Worm (Caenorhabditis elegans) whole organism, young adult: ENCODE data around the gene C15H9.4.

Experiments
- C06A6.2 ChIP-seq: fragments of 200-800 bp; sonication (Bioruptor generic); conservative IDR thresholded peaks from 2 replicates; pipeline ENCODE4 v1.3.6; 2022; ENCODE audit warnings: missing genetic modification characterization, missing compliant biosample characterization
- D2030.7 ChIP-seq: fragments of 200-800 bp; sonication (Bioruptor generic); IDR thresholded peaks from 2 replicates; pipeline ENCODE4 v1.3.6; 2022; ENCODE audit warnings: missing genetic modification reagents, missing genetic modification characterization, missing compliant biosample characterization
- F10E7.11 ChIP-seq: sonication (generic microtip); optimal IDR thresholded peaks from 2 replicates; lab custom pipeline; 2017; ENCODE audit warnings: mild to moderate bottlenecking, missing genetic modification characterization, moderate library complexity, missing compliant biosample characterization
- F23B12.7 ChIP-seq: sonication (generic microtip); optimal IDR thresholded peaks from 2 replicates; lab custom pipeline; 2017; ENCODE audit warnings: missing genetic modification characterization, mild to moderate bottlenecking, missing compliant biosample characterization, antibody characterized with exemption, moderate library complexity; ENCODE audit not compliant: insufficient read depth
- F33H1.4 ChIP-seq: fragments of 200-800 bp; sonication (Bioruptor generic); IDR thresholded peaks from 2 replicates; pipeline ENCODE4 v1.3.6; 2022; ENCODE audit warnings: missing genetic modification reagents, missing genetic modification characterization, missing compliant biosample characterization
- F37B4.10 ChIP-seq: fragments of 200-800 bp; sonication (Bioruptor generic); IDR thresholded peaks from 2 replicates; pipeline ENCODE4 v1.3.6; 2022; ENCODE audit warnings: missing genetic modification characterization, missing compliant biosample characterization
- F39B2.1 ChIP-seq: fragments of 200-800 bp; sonication (Bioruptor generic); IDR thresholded peaks from 2 replicates; pipeline ENCODE4 v1.3.6; 2022; ENCODE audit warnings: missing genetic modification reagents, missing genetic modification characterization, missing compliant biosample characterization
- F55B11.4 ChIP-seq: sonication (generic microtip); optimal IDR thresholded peaks from 2 replicates; lab custom pipeline; 2016; ENCODE audit warnings: missing compliant biosample characterization, missing genetic modification characterization, borderline replicate concordance; ENCODE audit not compliant: insufficient read depth
- F57A8.1 ChIP-seq: fragments of 200-800 bp; sonication (Bioruptor generic); optimal IDR thresholded peaks from 2 replicates; lab custom pipeline; 2018; ENCODE audit warnings: mild to moderate bottlenecking, missing genetic modification characterization, moderate library complexity, missing compliant biosample characterization
- F57C9.4 ChIP-seq: sonication (generic microtip); optimal IDR thresholded peaks from 2 replicates; lab custom pipeline; 2017; ENCODE audit warnings: mild to moderate bottlenecking, missing genetic modification characterization, missing compliant biosample characterization
- K11D2.4 ChIP-seq: fragments of 200-800 bp; sonication (Bioruptor generic); IDR thresholded peaks from 2 replicates; pipeline ENCODE4 v1.3.6; 2022; ENCODE audit warnings: missing genetic modification reagents, missing genetic modification characterization, missing compliant biosample characterization
- T07F8.4 ChIP-seq: sonication (generic microtip); optimal IDR thresholded peaks from 2 replicates; lab custom pipeline; 2016; ENCODE audit warnings: mild to moderate bottlenecking, missing genetic modification characterization, moderate library complexity, missing compliant biosample characterization
- T26A5.8 ChIP-seq: sonication (generic microtip); optimal IDR thresholded peaks from 2 replicates; lab custom pipeline; 2016; ENCODE audit warnings: missing genetic modification characterization, missing compliant biosample characterization
- Y53F4B.3 ChIP-seq: fragments of 200-800 bp; sonication (Bioruptor generic); IDR thresholded peaks from 2 replicates; pipeline ENCODE4 v1.3.6; 2022; ENCODE audit warnings: missing genetic modification reagents, missing genetic modification characterization, missing compliant biosample characterization
- Y79H2A.3 ChIP-seq: fragments of 200-800 bp; sonication (Bioruptor generic); conservative IDR thresholded peaks from 2 replicates; pipeline ENCODE4 v1.3.6; 2022; ENCODE audit warnings: missing genetic modification reagents, missing genetic modification characterization, missing compliant biosample characterization
- ama-1 ChIP-seq, 3 experiments: fragments of 150-350 bp in 1 of 3; sonication (generic microtip) in 2 of 3; optimal IDR thresholded peaks; 2 replicates each; lab custom pipeline; 2014 to 2018; ENCODE audit warnings: missing biosample characterization in 2 of 3, missing genetic modification characterization in 2 of 3, missing genetic modification reagents in 2 of 3
- aptf-2 ChIP-seq: fragments of 200-800 bp; sonication (Bioruptor generic); conservative IDR thresholded peaks from 2 replicates; pipeline ENCODE4 v1.3.6; 2022; ENCODE audit warnings: missing genetic modification reagents, missing genetic modification characterization, missing compliant biosample characterization
- atf-7 ChIP-seq: sonication (generic microtip); optimal IDR thresholded peaks from 2 replicates; lab custom pipeline; 2017; ENCODE audit warnings: mild to moderate bottlenecking, missing genetic modification characterization, missing compliant biosample characterization
- attf-5 ChIP-seq: fragments of 200-800 bp; sonication (Bioruptor generic); optimal IDR thresholded peaks from 2 replicates; lab custom pipeline; 2018; ENCODE audit warnings: mild to moderate bottlenecking, missing genetic modification characterization, missing compliant biosample characterization
- bed-2 ChIP-seq: fragments of 200-800 bp; sonication (Bioruptor generic); IDR thresholded peaks from 2 replicates; pipeline ENCODE4 v1.3.6; 2022; ENCODE audit warnings: missing genetic modification reagents, missing genetic modification characterization, missing compliant biosample characterization
- cebp-1 ChIP-seq, 2 experiments: fragments of 200-800 bp in 1 of 2; sonication (Bioruptor generic) in 1 of 2; sonication (generic microtip) in 1 of 2; IDR thresholded peaks in 1 of 2; optimal IDR thresholded peaks in 1 of 2; 2 replicates each; pipeline versions ENCODE4 v1.3.6 to Lab custom; 2017 to 2022; ENCODE audit warnings: missing compliant biosample characterization in 2 of 2, missing genetic modification characterization in 2 of 2, mild to moderate bottlenecking in 1 of 2, missing genetic modification reagents in 1 of 2, moderate library complexity in 1 of 2
- ceh-58 ChIP-seq: fragments of 200-800 bp; sonication (Bioruptor generic); IDR thresholded peaks from 2 replicates; pipeline ENCODE4 v1.3.6; 2022; ENCODE audit warnings: missing genetic modification characterization, missing compliant biosample characterization
- ceh-91 ChIP-seq: fragments of 200-800 bp; sonication (Bioruptor generic); IDR thresholded peaks from 2 replicates; pipeline ENCODE4 v1.3.6; 2022; ENCODE audit warnings: missing genetic modification reagents, missing genetic modification characterization, missing compliant biosample characterization
- chd-7 ChIP-seq: sonication (generic microtip); optimal IDR thresholded peaks from 2 replicates; lab custom pipeline; 2016; ENCODE audit warnings: mild to moderate bottlenecking, missing genetic modification characterization, moderate library complexity, missing compliant biosample characterization
- dpl-1 ChIP-seq: fragments of 150-350 bp; optimal IDR thresholded peaks from 2 replicates; lab custom pipeline; 2014; ENCODE audit warnings: missing biosample characterization, missing genetic modification reagents, missing genetic modification characterization
- egl-44 ChIP-seq: fragments of 200-800 bp; sonication (Bioruptor generic); IDR thresholded peaks from 2 replicates; pipeline ENCODE4 v1.3.6; 2022; ENCODE audit warnings: missing genetic modification reagents, missing genetic modification characterization, missing compliant biosample characterization
- ets-4 ChIP-seq: fragments of 200-800 bp; sonication (Bioruptor generic); optimal IDR thresholded peaks from 2 replicates; lab custom pipeline; 2018; ENCODE audit warnings: mild to moderate bottlenecking, missing genetic modification characterization, missing compliant biosample characterization
- him-1 ChIP-seq: sonication (generic microtip); optimal IDR thresholded peaks from 2 replicates; lab custom pipeline; 2016; ENCODE audit warnings: missing genotype, missing genetic modification reagents, missing genetic modification characterization, missing compliant biosample characterization
- lag-1 ChIP-seq: fragments of 200-800 bp; sonication (Bioruptor generic); IDR thresholded peaks from 2 replicates; pipeline ENCODE4 v1.3.6; 2022; ENCODE audit warnings: missing genetic modification reagents, missing genetic modification characterization, missing compliant biosample characterization
- lin-35 ChIP-seq, 3 experiments: fragments of 150-350 bp in 2 of 3; sonication (generic microtip) in 1 of 3; optimal IDR thresholded peaks; 2 replicates each; lab custom pipeline; 2014 to 2018; ENCODE audit warnings: missing biosample characterization in 3 of 3, missing genetic modification characterization in 3 of 3, missing genetic modification reagents in 3 of 3
- lsl-1 ChIP-seq: fragments of 200-800 bp; sonication (Bioruptor generic); optimal IDR thresholded peaks from 2 replicates; lab custom pipeline; 2018; ENCODE audit warnings: mild to moderate bottlenecking, missing genetic modification characterization, moderate library complexity, missing compliant biosample characterization
- madf-3 ChIP-seq: fragments of 200-800 bp; sonication (Bioruptor generic); IDR thresholded peaks from 2 replicates; pipeline ENCODE4 v1.3.6; 2022; ENCODE audit warnings: missing genetic modification reagents, missing genetic modification characterization, missing compliant biosample characterization
- mes-4 ChIP-seq: sonication (generic microtip); optimal IDR thresholded peaks from 2 replicates; lab custom pipeline; 2016; ENCODE audit warnings: missing genotype, missing genetic modification characterization, missing compliant biosample characterization
- nfya-2 ChIP-seq: fragments of 200-800 bp; sonication (Bioruptor generic); IDR thresholded peaks from 2 replicates; pipeline ENCODE4 v1.3.6; 2022; ENCODE audit warnings: missing genetic modification reagents, missing genetic modification characterization, missing compliant biosample characterization
- nfyb-1 ChIP-seq: fragments of 200-800 bp; sonication (Bioruptor generic); IDR thresholded peaks from 2 replicates; pipeline ENCODE4 v1.3.6; 2022; ENCODE audit warnings: missing genetic modification reagents, missing genetic modification characterization, missing compliant biosample characterization
- nhr-120 ChIP-seq: fragments of 200-800 bp; sonication (Bioruptor generic); IDR thresholded peaks from 2 replicates; pipeline ENCODE4 v1.3.6; 2022; ENCODE audit warnings: missing genetic modification characterization, missing compliant biosample characterization
- pbrm-1 ChIP-seq: fragments of 200-800 bp; sonication (Bioruptor generic); IDR thresholded peaks from 2 replicates; pipeline ENCODE4 v1.3.6; 2022; ENCODE audit warnings: missing genetic modification reagents, missing genetic modification characterization, missing compliant biosample characterization
- rcor-1 ChIP-seq: fragments of 200-800 bp; sonication (Bioruptor generic); IDR thresholded peaks from 2 replicates; pipeline ENCODE4 v1.3.6; 2022; ENCODE audit warnings: missing genetic modification reagents, missing genetic modification characterization, missing compliant biosample characterization
- repo-1 ChIP-seq: sonication (generic microtip); optimal IDR thresholded peaks from 2 replicates; lab custom pipeline; 2017; ENCODE audit warnings: mild to moderate bottlenecking, missing genetic modification characterization, missing compliant biosample characterization
- rpc-1 ChIP-seq, 2 experiments: fragments of 150-350 bp in 1 of 2; sonication (generic microtip) in 1 of 2; optimal IDR thresholded peaks; 2 replicates each; lab custom pipeline; 2014 to 2018; ENCODE audit warnings: missing biosample characterization in 1 of 2, missing genetic modification characterization in 1 of 2, missing genetic modification reagents in 1 of 2, missing genotype in 1 of 2
- sdz-38 ChIP-seq: sonication (generic microtip); optimal IDR thresholded peaks from 2 replicates; lab custom pipeline; 2016; ENCODE audit warnings: missing genotype, missing genetic modification characterization, missing compliant biosample characterization
- snpc-1.3 ChIP-seq: sonication (generic microtip); optimal IDR thresholded peaks from 2 replicates; lab custom pipeline; 2017; ENCODE audit warnings: missing genetic modification characterization, mild to moderate bottlenecking, missing compliant biosample characterization, antibody characterized with exemption, moderate library complexity, missing genotype, missing genetic modification reagents; ENCODE audit not compliant: insufficient read depth
- somi-1 ChIP-seq: fragments of 200-800 bp; sonication (Bioruptor generic); optimal IDR thresholded peaks from 2 replicates; lab custom pipeline; 2018; ENCODE audit warnings: mild to moderate bottlenecking, missing genetic modification characterization, missing compliant biosample characterization
- tbx-9 ChIP-seq: sonication (generic microtip); optimal IDR thresholded peaks from 2 replicates; lab custom pipeline; 2016; ENCODE audit warnings: borderline replicate concordance, missing genetic modification characterization, inconsistent platforms, missing compliant biosample characterization
- zim-3 ChIP-seq: sonication (generic microtip); optimal IDR thresholded peaks from 2 replicates; lab custom pipeline; 2017; ENCODE audit warnings: mild to moderate bottlenecking, missing genetic modification characterization, moderate library complexity, missing compliant biosample characterization
- ztf-18 ChIP-seq: sonication (generic microtip); optimal IDR thresholded peaks from 2 replicates; lab custom pipeline; 2016; ENCODE audit warnings: missing genotype, mild to moderate bottlenecking, missing genetic modification characterization, missing compliant biosample characterization
- ztf-25 ChIP-seq: fragments of 200-800 bp; sonication (Bioruptor generic); IDR thresholded peaks from 2 replicates; pipeline ENCODE4 v1.3.6; 2022; ENCODE audit warnings: missing genetic modification reagents, missing genetic modification characterization, missing compliant biosample characterization

The C15H9.4 gene

ce11 chrX:6091967-6092366 is 5.5 kb upstream of the C15H9.4 start, which contains the start of gene hsp-3 (continued):
- TF ChIP-seq F37B4.10 (GFP tag; lab: Robert Waterston, UW) = peak; percentile 93; the same call in 1 of the 2 replicates
- no peak for TF ChIP-seq F57A8.1
- TF ChIP-seq K11D2.4 (GFP tag; lab: Robert Waterston, UW) = peak; percentile 93
- TF ChIP-seq nfyb-1 (GFP tag; lab: Robert Waterston, UW) = peak; percentile 100
- peak; percentile 96 for TF ChIP-seq chd-7
- peak; percentile 96 for TF ChIP-seq atf-7 (tag; lab: Kevin White, UChicago)
- no peak for TF ChIP-seq mes-4
- no peak for TF ChIP-seq ama-1 (optimal IDR thresholded peaks at IDR 0.05; lab: Kevin White, UChicago)
- TF ChIP-seq ama-1 (GFP tag; optimal IDR thresholded peaks at IDR 0.05; lab: Kevin White, UChicago) = no peak
- TF ChIP-seq T26A5.8 = no peak
- TF ChIP-seq nfya-2 = peak; percentile 99
- TF ChIP-seq F10E7.11 (tag; lab: Kevin White, UChicago) = no peak
- peak; percentile 92 for TF ChIP-seq egl-44 (GFP tag; lab: Robert Waterston, UW)
- TF ChIP-seq lsl-1 (GFP tag; lab: Kevin White, UChicago) = peak; percentile 13
- peak; percentile 85 for TF ChIP-seq somi-1 (GFP tag; lab: Kevin White, UChicago)
- TF ChIP-seq Y79H2A.3 = no peak
- peak; percentile 99 for TF ChIP-seq ets-4
- peak; percentile 84 for TF ChIP-seq cebp-1 (GFP tag; IDR thresholded peaks at IDR 0.05; lab: Robert Waterston, UW)
- TF ChIP-seq cebp-1 (tag; optimal IDR thresholded peaks at IDR 0.05; lab: Kevin White, UChicago) = peak; percentile 93
- TF ChIP-seq dpl-1 (GFP tag; lab: Kevin White, UChicago) = no peak
- no peak for TF ChIP-seq F23B12.7 (tag; lab: Kevin White, UChicago)
- TF ChIP-seq zim-3 (tag; lab: Kevin White, UChicago) = peak; percentile 83
- TF ChIP-seq bed-2 (GFP tag; lab: Robert Waterston, UW) = peak; percentile 72; the same call in 1 of the 2 replicates
- no peak for TF ChIP-seq ztf-25 (GFP tag; lab: Robert Waterston, UW)
- TF ChIP-seq nhr-120 (GFP tag; lab: Robert Waterston, UW) = no peak
- TF ChIP-seq lag-1 = no peak
- TF ChIP-seq Y53F4B.3 = no peak
- TF ChIP-seq F55B11.4 = no peak
- no peak for TF ChIP-seq sdz-38 (tag; lab: Kevin White, UChicago)
- no peak for TF ChIP-seq rpc-1 (optimal IDR thresholded peaks at IDR 0.05; lab: Kevin White, UChicago)
- no peak for TF ChIP-seq rpc-1 (tag; optimal IDR thresholded peaks at IDR 0.05; lab: Kevin White, UChicago)
- peak; percentile 98 for TF ChIP-seq pbrm-1 (GFP tag; lab: Robert Waterston, UW)
- TF ChIP-seq tbx-9 (tag; lab: Kevin White, UChicago) = no peak
- peak; percentile 13; the same call in 1 of the 2 replicates for TF ChIP-seq F33H1.4 (GFP tag; lab: Robert Waterston, UW)
- no peak for TF ChIP-seq ceh-58 (GFP tag; lab: Robert Waterston, UW)
- no peak for TF ChIP-seq him-1 (tag; lab: Kevin White, UChicago)
- TF ChIP-seq C06A6.2 (GFP tag; lab: Robert Waterston, UW) = peak; percentile 88
- peak; percentile 88 for TF ChIP-seq repo-1 (tag; lab: Kevin White, UChicago)
- 0 out of 2 replicates have a peak, but pooled peaks have one; percentile 31 for TF ChIP-seq D2030.7 (GFP tag; lab: Robert Waterston, UW)
- peak; percentile 11 for TF ChIP-seq F57C9.4 (tag; lab: Kevin White, UChicago)
- TF ChIP-seq F39B2.1 (GFP tag; lab: Robert Waterston, UW) = 0 out of 2 replicates have a peak, but pooled peaks have one; percentile 42
- peak; percentile 97 for TF ChIP-seq madf-3 (GFP tag; lab: Robert Waterston, UW)
- TF ChIP-seq rcor-1 (GFP tag; lab: Robert Waterston, UW) = peak; percentile 86
- TF ChIP-seq attf-5 (GFP tag; lab: Kevin White, UChicago) = peak; percentile 96
- TF ChIP-seq ceh-91 = no peak
- no peak for TF ChIP-seq snpc-1.3 (tag; lab: Kevin White, UChicago)
- peak in 1 of 3 experiments; percentile 86 for TF ChIP-seq lin-35 (GFP tag; optimal IDR thresholded peaks at IDR 0.05; lab: Kevin White, UChicago)
- TF ChIP-seq aptf-2 (GFP tag; lab: Robert Waterston, UW) = peak; percentile 35; the same call in 1 of the 2 replicates
- TF ChIP-seq ztf-18 = peak; percentile 74
- peak; percentile 36 for TF ChIP-seq T07F8.4 (tag; lab: Kevin White, UChicago)
